Worm (Caenorhabditis elegans) whole organism, mixed stage, embryonic: Measurements from ENCODE around the gene B0281.1.

ENCODE experiments used
- elt-1 ChIP-seq: sonication (generic microtip); optimal IDR thresholded peaks from 2 replicates; lab custom pipeline; 2017; ENCODE audit warnings: missing genetic modification characterization, mild to moderate bottlenecking, missing compliant biosample characterization, antibody characterized with exemption, moderate library complexity, borderline replicate concordance; ENCODE audit not compliant: insufficient read depth
- elt-3 ChIP-seq: fragments of 150-350 bp; optimal IDR thresholded peaks from 2 replicates; lab custom pipeline; 2014; ENCODE audit warnings: missing biosample characterization, missing genetic modification characterization
- ham-2 ChIP-seq: fragments of 200-800 bp; sonication (Bioruptor generic); optimal IDR thresholded peaks from 2 replicates; lab custom pipeline; 2018; ENCODE audit warnings: mild to moderate bottlenecking, missing genetic modification characterization, missing compliant biosample characterization
- hlh-1 ChIP-seq: fragments of 150-350 bp; optimal IDR thresholded peaks from 2 replicates; lab custom pipeline; 2014; ENCODE audit warnings: missing biosample characterization, missing genetic modification reagents, missing genetic modification characterization
- nhr-12 ChIP-seq: fragments of 150-350 bp; optimal IDR thresholded peaks from 2 replicates; lab custom pipeline; 2014; ENCODE audit warnings: missing biosample characterization, missing genetic modification characterization
- nhr-237 ChIP-seq: fragments of 150-350 bp; optimal IDR thresholded peaks from 2 replicates; lab custom pipeline; 2014; ENCODE audit warnings: missing biosample characterization, missing genetic modification characterization
- nhr-76 ChIP-seq: sonication (generic microtip); optimal IDR thresholded peaks from 2 replicates; lab custom pipeline; 2017; ENCODE audit warnings: missing biosample characterization, missing genetic modification characterization
- ztf-11 ChIP-seq: fragments of 150-350 bp; optimal IDR thresholded peaks from 2 replicates; lab custom pipeline; 2014; ENCODE audit warnings: missing biosample characterization, missing genetic modification characterization

DNA sequence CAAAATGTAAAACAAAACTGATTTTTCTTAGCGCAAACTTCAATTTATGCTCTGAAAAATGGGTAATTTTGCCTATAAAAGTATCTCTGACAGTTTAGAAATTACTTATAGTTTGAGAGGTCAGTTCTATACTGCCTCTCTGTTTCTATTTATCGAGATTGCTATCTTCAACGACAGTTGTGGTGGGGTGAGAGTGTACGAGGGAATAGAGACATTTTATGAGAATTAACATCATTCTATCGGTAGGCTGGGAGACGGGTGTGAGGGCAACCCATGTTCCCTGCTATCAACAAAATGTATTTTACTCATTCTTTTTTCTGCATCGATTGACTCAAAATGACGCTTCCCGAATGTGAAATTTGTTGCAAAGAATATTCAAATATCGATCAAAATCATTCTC, 7.2 kb downstream of the B0281.1 start, which contains the start of gene ZK1240.3:
- no peak for TF ChIP-seq elt-3 (tag; lab: Kevin White, UChicago)
- no peak for TF ChIP-seq ztf-11 (tag; lab: Kevin White, UChicago)
- no peak for TF ChIP-seq elt-1 (tag; lab: Kevin White, UChicago)
- TF ChIP-seq nhr-237 (tag; lab: Kevin White, UChicago) = no peak
- no peak for TF ChIP-seq ham-2 (GFP tag; lab: Kevin White, UChicago)
- TF ChIP-seq hlh-1 (tag; lab: Kevin White, UChicago) = no peak
- TF ChIP-seq nhr-12 (tag; lab: Kevin White, UChicago) = no peak
- no peak for TF ChIP-seq nhr-76 (tag; lab: Kevin White, UChicago)
